Worm (Caenorhabditis elegans) whole organism, mixed stage, embryonic: ENCODE measurements around the gene dgk-3.

Experiments
- blmp-1 ChIP-seq: fragments of 150-350 bp; optimal IDR thresholded peaks from 2 replicates; lab custom pipeline; 2014; ENCODE audit warnings: missing biosample characterization, missing genetic modification characterization
- ces-1 ChIP-seq: fragments of 150-350 bp; optimal IDR thresholded peaks from 2 replicates; lab custom pipeline; 2014; ENCODE audit warnings: missing biosample characterization, missing genetic modification reagents, missing genetic modification characterization
- cnd-1 ChIP-seq: fragments of 200-800 bp; sonication (Bioruptor generic); optimal IDR thresholded peaks from 2 replicates; lab custom pipeline; 2018; ENCODE audit warnings: mild to moderate bottlenecking, missing genetic modification characterization, missing compliant biosample characterization
- elt-1 ChIP-seq: sonication (generic microtip); optimal IDR thresholded peaks from 2 replicates; lab custom pipeline; 2017; ENCODE audit warnings: missing genetic modification characterization, mild to moderate bottlenecking, missing compliant biosample characterization, antibody characterized with exemption, moderate library complexity, borderline replicate concordance; ENCODE audit not compliant: insufficient read depth
- elt-3 ChIP-seq: fragments of 150-350 bp; optimal IDR thresholded peaks from 2 replicates; lab custom pipeline; 2014; ENCODE audit warnings: missing biosample characterization, missing genetic modification characterization
- mab-5 ChIP-seq: fragments of 150-350 bp; optimal IDR thresholded peaks from 2 replicates; lab custom pipeline; 2014; ENCODE audit warnings: missing biosample characterization, missing genetic modification characterization
- mls-2 ChIP-seq: sonication (generic microtip); optimal IDR thresholded peaks from 2 replicates; lab custom pipeline; 2016; ENCODE audit warnings: mild to moderate bottlenecking, missing genetic modification characterization, moderate library complexity, missing compliant biosample characterization
- nhr-12 ChIP-seq: fragments of 150-350 bp; optimal IDR thresholded peaks from 2 replicates; lab custom pipeline; 2014; ENCODE audit warnings: missing biosample characterization, missing genetic modification characterization
- nhr-237 ChIP-seq: fragments of 150-350 bp; optimal IDR thresholded peaks from 2 replicates; lab custom pipeline; 2014; ENCODE audit warnings: missing biosample characterization, missing genetic modification characterization
- pha-4 ChIP-seq: fragments of 150-350 bp; optimal IDR thresholded peaks from 2 replicates; lab custom pipeline; 2018; ENCODE audit warnings: missing biosample characterization, missing genetic modification reagents, missing genetic modification characterization
- snpc-4 ChIP-seq: fragments of 150-350 bp; optimal IDR thresholded peaks from 2 replicates; lab custom pipeline; 2014; ENCODE audit warnings: missing biosample characterization, missing genetic modification characterization
- unc-39 ChIP-seq: fragments of 150-350 bp; optimal IDR thresholded peaks from 2 replicates; lab custom pipeline; 2014; ENCODE audit warnings: missing biosample characterization, missing genetic modification characterization
- unc-62 ChIP-seq: fragments of 150-350 bp; optimal IDR thresholded peaks from 2 replicates; lab custom pipeline; 2014; ENCODE audit warnings: missing biosample characterization, missing genetic modification reagents, missing genetic modification characterization
- ztf-11 ChIP-seq: fragments of 150-350 bp; optimal IDR thresholded peaks from 2 replicates; lab custom pipeline; 2014; ENCODE audit warnings: missing biosample characterization, missing genetic modification characterization

- TF ChIP-seq unc-39 (tag; lab: Kevin White, UChicago) = no peak
- no peak for TF ChIP-seq mls-2
- TF ChIP-seq mab-5 (tag; lab: Kevin White, UChicago) = no peak
- TF ChIP-seq nhr-237 = no peak
- no peak for TF ChIP-seq elt-3 (tag; lab: Kevin White, UChicago)
- no peak for TF ChIP-seq elt-1 (tag; lab: Kevin White, UChicago)
- TF ChIP-seq blmp-1 (tag; lab: Kevin White, UChicago) = no peak
- TF ChIP-seq pha-4 = peak; percentile 24
- no peak for TF ChIP-seq nhr-12 (tag; lab: Kevin White, UChicago)
- no peak for TF ChIP-seq unc-62
- peak; percentile 4 for TF ChIP-seq cnd-1 (tag; lab: Kevin White, UChicago)
- TF ChIP-seq ztf-11 (tag; lab: Kevin White, UChicago) = no peak
- TF ChIP-seq snpc-4 = no peak
- no peak for TF ChIP-seq ces-1
Observed at ce11 chrIII:9114649-9115048, 48.2 kb upstream of the dgk-3 start, which contains the start of gene ZK512.1.
